Fruit fly (Drosophila melanogaster) S2 (cell line): ENCODE results near the gene Meics.

Experiments
- CG8478 ChIP-seq: fragments of >200 bp; optimal IDR thresholded peaks from 2 replicates; lab custom pipeline; 2018
- CTCF ChIP-seq, 2 experiments: fragments of >200 bp; optimal IDR thresholded peaks; 2 replicates each; lab custom pipeline; 2018

Meics gene

dm6 chr3L:13914573-13914972 lies 49.9 kb downstream of the Meics start:
- no peak for TF ChIP-seq CTCF (optimal IDR thresholded peaks at IDR 0.05; lab: Kevin White, UChicago)
- no peak for TF ChIP-seq CG8478 (lab: Kevin White, UChicago)

dm6 chr3L:13912777-13913176 lies 51.7 kb downstream of the Meics start:
- no peak for TF ChIP-seq CTCF (optimal IDR thresholded peaks at IDR 0.05; lab: Kevin White, UChicago)
- no peak for TF ChIP-seq CG8478 (lab: Kevin White, UChicago)
